Worm (Caenorhabditis elegans): ENCODE measurements around the gene wee-1.1.

wee-1.1 gene

ce11 chrII:9597516-9598047, 14.2 kb upstream of the wee-1.1 start, which contains the start of gene mrpl-53:
mrpl-53 (plus strand) TSS chrII:9597622.
- TF ChIP-seq unc-62 (GFP tag; optimal IDR thresholded peaks at IDR 0.05 in 1 of 2) (no peak), unc-62 (tag; optimal IDR thresholded peaks at IDR 0.05) (no peak), nhr-237 (tag; optimal IDR thresholded peaks at IDR 0.05) (no peak), dve-1 (tag; optimal IDR thresholded peaks at IDR 0.05; ENCODE audit: insufficient read depth) (peak; percentile 1), saeg-2 (GFP tag; IDR thresholded peaks at IDR 0.05) (no peak), hif-1 (tag; optimal IDR thresholded peaks at IDR 0.05) (peak in 1 of 2 experiments; percentile 8), arid-1 (GFP tag; conservative IDR thresholded peaks at IDR 0.05) (0 out of 2 replicates have a peak, but pooled peaks have one; percentile 7), jun-1 (tag; optimal IDR thresholded peaks at IDR 0.05) (no peak), zfp-3 (GFP tag; conservative IDR thresholded peaks at IDR 0.05) (0 out of 2 replicates have a peak, but pooled peaks have one; percentile 65), daf-16 (GFP tag; optimal IDR thresholded peaks at IDR 0.05) (peak in 1 of 2 experiments; percentile 8), daf-16 (tag; optimal IDR thresholded peaks at IDR 0.05) (no peak), ama-1 (optimal IDR thresholded peaks at IDR 0.05) (peak; percentile 6), aha-1 (tag) (peak; percentile 92), tra-1 (GFP tag; IDR thresholded peaks at IDR 0.05) (no peak)

DNA sequence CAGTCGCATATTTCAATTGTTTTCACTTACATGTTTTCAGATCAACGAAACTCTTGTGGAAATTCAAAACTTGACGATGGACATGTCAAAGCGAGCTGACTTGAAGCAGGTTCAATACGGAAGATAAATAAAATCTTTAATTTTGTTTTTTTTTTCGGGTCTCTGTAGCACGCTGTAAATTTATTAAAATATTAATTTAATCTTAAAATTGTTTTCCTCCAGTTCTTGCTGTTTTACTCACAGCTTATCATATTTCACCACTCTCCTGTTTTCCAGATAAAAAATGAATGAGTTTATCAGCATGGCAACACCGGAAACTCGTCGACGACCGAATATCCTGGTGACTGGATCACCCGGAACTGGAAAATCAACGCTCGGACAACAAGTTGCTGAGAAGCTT, 13.0 kb upstream of the wee-1.1 start, which contains the start of gene E02H1.6:
Gene E02H1.6 (plus strand): TSS at position 301 of the 400 bp plus-strand sequence.
- no peak for TF ChIP-seq hlh-30 (tag; optimal IDR thresholded peaks at IDR 0.05; ENCODE audit: insufficient read depth)
- TF ChIP-seq ceh-32 (tag; optimal IDR thresholded peaks at IDR 0.05; ENCODE audit: poor library complexity), result no peak
- TF ChIP-seq spr-3 (GFP tag; optimal IDR thresholded peaks at IDR 0.05), result no peak
- TF ChIP-seq madf-9 (GFP tag; conservative IDR thresholded peaks at IDR 0.05), result no peak
- TF ChIP-seq fos-1 (tag; optimal IDR thresholded peaks at IDR 0.05), result no peak
- no peak for TF ChIP-seq daf-8 (GFP tag; IDR thresholded peaks at IDR 0.05)
- no peak for TF ChIP-seq nhr-6 (tag; optimal IDR thresholded peaks at IDR 0.05)

DNA sequence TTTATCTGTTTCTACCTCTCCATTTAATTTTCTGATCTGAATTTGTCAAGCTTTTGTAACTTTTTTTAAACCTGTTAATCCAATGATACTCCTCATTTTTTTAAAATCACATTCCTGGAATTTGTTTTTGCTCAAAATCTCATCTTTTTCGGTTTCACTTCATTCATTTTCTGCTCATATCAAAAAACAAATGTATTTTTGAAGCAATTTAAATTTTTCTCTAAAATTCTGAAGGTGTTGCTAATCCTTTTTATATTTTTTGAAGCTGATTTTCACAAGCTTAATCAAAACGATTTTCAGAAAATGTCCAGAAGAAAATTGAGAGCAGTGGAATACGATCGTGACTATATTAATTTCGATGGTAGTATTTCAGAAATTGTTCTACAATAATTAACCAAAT, 11.6 kb upstream of the wee-1.1 start, which contains the start of gene E02H1.5:
Gene E02H1.5 (plus strand): TSS at position 301 of the 400 bp plus-strand sequence.
- no peak for TF ChIP-seq nhr-76 (tag; optimal IDR thresholded peaks at IDR 0.05)

DNA sequence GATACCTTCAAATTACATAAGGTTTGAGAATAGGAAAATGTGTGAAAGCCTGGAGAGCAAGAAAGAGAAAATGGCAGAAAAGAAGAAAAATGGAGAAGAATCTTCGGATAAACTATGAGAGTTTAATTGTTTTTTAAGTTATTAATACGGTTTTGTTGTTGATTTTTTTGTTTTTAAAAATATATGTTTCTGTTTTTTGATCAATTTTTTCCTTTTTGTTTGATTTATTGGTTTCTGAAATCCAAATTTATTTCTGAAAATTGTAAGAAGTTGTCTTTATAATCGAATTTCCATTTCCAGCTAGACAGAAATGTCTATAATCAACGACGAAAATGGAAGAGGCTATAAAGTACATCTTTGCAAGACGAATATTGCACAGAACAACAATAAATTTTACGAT, 9.4 kb upstream of the wee-1.1 start, which contains the start of gene parp-2:
Gene parp-2 (plus strand): TSS at position 301 of the 400 bp plus-strand sequence.
- no peak for TF ChIP-seq unc-39 (tag; optimal IDR thresholded peaks at IDR 0.05)
- no peak for TF ChIP-seq snpc-4 (tag; optimal IDR thresholded peaks at IDR 0.05)
- TF ChIP-seq mep-1 (tag; optimal IDR thresholded peaks at IDR 0.05), result no peak
- no peak for TF ChIP-seq D1046.2 (GFP tag; IDR thresholded peaks at IDR 0.05)

ce11 chrII:9591071-9591470, 7.7 kb upstream of the wee-1.1 start, which contains the start of the genes E02H1.1 and tag-124:
E02H1.1 (minus strand) TSS chrII:9591164.
tag-124 (plus strand) TSS chrII:9591292.
- TF ChIP-seq Y48G9A.11 (GFP tag; IDR thresholded peaks at IDR 0.05) (peak; percentile 70; the same call in 1 of the 2 replicates), mdt-29 (GFP tag; IDR thresholded peaks at IDR 0.05) (no peak), mxl-3 (GFP tag; optimal IDR thresholded peaks at IDR 0.05) (peak; percentile 32), F49E8.2 (tag; optimal IDR thresholded peaks at IDR 0.05; ENCODE audit: borderline replicate concordance) (peak; percentile 45), hlh-11 (tag; optimal IDR thresholded peaks at IDR 0.05) (peak; percentile 33), mep-1 (tag; optimal IDR thresholded peaks at IDR 0.05) (peak; percentile 69), pha-4 (GFP tag; IDR thresholded peaks at IDR 0.05) (0 out of 2 replicates have a peak, but pooled peaks have one; percentile 9), pha-4 (tag; optimal IDR thresholded peaks at IDR 0.05) (peak; percentile 49), daf-16 (GFP tag; optimal IDR thresholded peaks at IDR 0.05) (peak in 1 of 2 experiments; percentile 11), daf-16 (tag; optimal IDR thresholded peaks at IDR 0.05) (peak; percentile 23), gei-8 (GFP tag; optimal IDR thresholded peaks at IDR 0.05) (no peak), F44E2.7 (GFP tag; IDR thresholded peaks at IDR 0.05) (no peak), lin-39 (tag; optimal IDR thresholded peaks at IDR 0.05) (no peak), dmd-6 (GFP tag; IDR thresholded peaks at IDR 0.05) (peak; percentile 73), daf-12 (tag; optimal IDR thresholded peaks at IDR 0.05) (no peak), cey-2 (tag; optimal IDR thresholded peaks at IDR 0.05; ENCODE audit: borderline replicate concordance, insufficient read depth) (no peak), D1046.2 (GFP tag; IDR thresholded peaks at IDR 0.05) (no peak), zip-2 (tag; optimal IDR thresholded peaks at IDR 0.05) (peak; percentile 78), nhr-6 (tag; optimal IDR thresholded peaks at IDR 0.05) (peak; percentile 19), dve-1 (tag; optimal IDR thresholded peaks at IDR 0.05; ENCODE audit: insufficient read depth) (peak; percentile 66), F10B5.3 (tag; optimal IDR thresholded peaks at IDR 0.05) (no peak), snpc-1.2 (GFP tag; IDR thresholded peaks at IDR 0.05) (no peak), duxl-1 (tag; optimal IDR thresholded peaks at IDR 0.05; ENCODE audit: poor library complexity) (peak; percentile 86), ama-1 (optimal IDR thresholded peaks at IDR 0.05) (no peak)

All from whole organism, L4 larva.